Worm (Caenorhabditis elegans) whole organism, L4 larva: ENCODE results near the gene F20B6.4.

Experiments
- aly-2 ChIP-seq: sonication (generic microtip); optimal IDR thresholded peaks from 2 replicates; lab custom pipeline; 2018; ENCODE audit warnings: missing biosample characterization, missing genetic modification characterization
- daf-8 ChIP-seq: fragments of 200-800 bp; sonication (Bioruptor generic); IDR thresholded peaks from 2 replicates; pipeline ENCODE4 v1.3.6; 2022; ENCODE audit warnings: missing genetic modification characterization, missing compliant biosample characterization
- mdt-29 ChIP-seq: fragments of 200-800 bp; sonication (Bioruptor generic); IDR thresholded peaks from 2 replicates; pipeline ENCODE4 v1.3.6; 2022; ENCODE audit warnings: missing genetic modification reagents, missing genetic modification characterization, missing compliant biosample characterization
- nhr-237 ChIP-seq: sonication (generic microtip); optimal IDR thresholded peaks from 2 replicates; lab custom pipeline; 2017; ENCODE audit warnings: missing biosample characterization, missing genetic modification characterization
- nhr-25 ChIP-seq: sonication (generic microtip); optimal IDR thresholded peaks from 2 replicates; lab custom pipeline; 2017; ENCODE audit warnings: missing genetic modification characterization, mild to moderate bottlenecking, missing compliant biosample characterization, antibody characterized with exemption, moderate library complexity, borderline replicate concordance; ENCODE audit not compliant: insufficient read depth
- nhr-28 ChIP-seq: fragments of 150-350 bp; optimal IDR thresholded peaks from 2 replicates; lab custom pipeline; 2014; ENCODE audit warnings: missing biosample characterization, missing genetic modification characterization
- nhr-41 ChIP-seq: fragments of 200-800 bp; sonication (Bioruptor generic); IDR thresholded peaks from 2 replicates; pipeline ENCODE4 v1.3.6; 2022; ENCODE audit warnings: missing genetic modification reagents, missing genetic modification characterization, missing compliant biosample characterization
- nhr-76 ChIP-seq: fragments of 150-350 bp; optimal IDR thresholded peaks from 2 replicates; lab custom pipeline; 2014; ENCODE audit warnings: missing biosample characterization, missing genetic modification characterization
- nhr-77 ChIP-seq: fragments of 150-350 bp; optimal IDR thresholded peaks from 2 replicates; lab custom pipeline; 2014; ENCODE audit warnings: missing biosample characterization, missing genetic modification characterization
- pha-4 ChIP-seq, 2 experiments: fragments of 150-350 bp in 1 of 2; fragments of 200-800 bp in 1 of 2; sonication (Bioruptor generic) in 1 of 2; IDR thresholded peaks in 1 of 2; optimal IDR thresholded peaks in 1 of 2; 2 replicates each; pipeline versions ENCODE4 v1.3.6 to Lab custom; 2014 to 2022; ENCODE audit warnings: missing genetic modification characterization in 2 of 2, missing genetic modification reagents in 2 of 2, missing biosample characterization in 1 of 2, missing compliant biosample characterization in 1 of 2
- ztf-7 ChIP-seq: fragments of 150-350 bp; optimal IDR thresholded peaks from 2 replicates; lab custom pipeline; 2014; ENCODE audit warnings: missing biosample characterization, missing genetic modification characterization

- TF ChIP-seq nhr-237 (tag; lab: Kevin White, UChicago) (no peak), daf-8 (GFP tag; lab: Robert Waterston, UW) (no peak), mdt-29 (GFP tag; lab: Robert Waterston, UW) (no peak), nhr-76 (tag; lab: Kevin White, UChicago) (no peak), nhr-41 (GFP tag; lab: Robert Waterston, UW) (no peak), aly-2 (no peak), pha-4 (GFP tag; IDR thresholded peaks at IDR 0.05; lab: Robert Waterston, UW) (no peak), pha-4 (tag; optimal IDR thresholded peaks at IDR 0.05; lab: Kevin White, UChicago) (no peak), nhr-25 (tag; lab: Kevin White, UChicago) (no peak), ztf-7 (tag; lab: Kevin White, UChicago) (no peak), nhr-28 (no peak), nhr-77 (tag; lab: Kevin White, UChicago) (no peak)
Observed at ce11 chrX:4153343-4153742, 43.0 kb downstream of the F20B6.4 start, which contains the start of gene nck-1.
